Worm (Caenorhabditis elegans) whole organism, L3 larva: Measurements from ENCODE around the gene clec-45.

Source experiments
- R02D3.7 ChIP-seq: fragments of 150-350 bp; optimal IDR thresholded peaks from 2 replicates; lab custom pipeline; 2014; ENCODE audit warnings: missing biosample characterization, missing genetic modification characterization
- ZK546.5 ChIP-seq: sonication (generic microtip); optimal IDR thresholded peaks from 2 replicates; lab custom pipeline; 2017; ENCODE audit warnings: missing biosample characterization, missing genetic modification characterization
- ama-1 ChIP-seq: fragments of 150-350 bp; optimal IDR thresholded peaks from 2 replicates; lab custom pipeline; 2018
- ceh-28 ChIP-seq: fragments of 150-350 bp; optimal IDR thresholded peaks from 2 replicates; lab custom pipeline; 2014; ENCODE audit warnings: missing biosample characterization, missing genetic modification reagents, missing genetic modification characterization
- daf-12 ChIP-seq: fragments of 150-350 bp; optimal IDR thresholded peaks from 2 replicates; lab custom pipeline; 2014; ENCODE audit warnings: missing biosample characterization, missing genetic modification reagents, missing genetic modification characterization
- egl-27 ChIP-seq: sonication (generic microtip); optimal IDR thresholded peaks from 4 replicates; lab custom pipeline; 2017; ENCODE audit warnings: missing biosample characterization, missing genetic modification reagents, missing genetic modification characterization
- elt-1 ChIP-seq: fragments of 150-350 bp; optimal IDR thresholded peaks from 2 replicates; lab custom pipeline; 2014; ENCODE audit warnings: missing biosample characterization, missing genetic modification characterization
- elt-3 ChIP-seq, 3 experiments: fragments of 150-350 bp in 1 of 3; sonication (generic microtip) in 2 of 3; optimal IDR thresholded peaks; 2 replicates in 2 of 3; 4 replicates in 1 of 3; lab custom pipeline; 2014 to 2017; ENCODE audit warnings: missing biosample characterization in 3 of 3, missing genetic modification characterization in 3 of 3
- eor-1 ChIP-seq, 2 experiments: fragments of 150-350 bp; optimal IDR thresholded peaks; 2 replicates each; lab custom pipeline; 2014 to 2018; ENCODE audit warnings: missing biosample characterization in 2 of 2, missing genetic modification characterization in 2 of 2
- fkh-2 ChIP-seq: fragments of 150-350 bp; optimal IDR thresholded peaks from 2 replicates; lab custom pipeline; 2014; ENCODE audit warnings: missing biosample characterization, missing genetic modification reagents, missing genetic modification characterization
- fos-1 ChIP-seq: fragments of 150-350 bp; optimal IDR thresholded peaks from 2 replicates; lab custom pipeline; 2014; ENCODE audit warnings: missing biosample characterization, missing genetic modification characterization
- hmg-11 ChIP-seq: sonication (generic microtip); optimal IDR thresholded peaks from 2 replicates; lab custom pipeline; 2016; ENCODE audit warnings: missing genetic modification characterization, missing compliant biosample characterization
- lin-15B ChIP-seq: fragments of 150-350 bp; optimal IDR thresholded peaks from 2 replicates; lab custom pipeline; 2014; ENCODE audit warnings: missing biosample characterization, missing genetic modification characterization
- mdl-1 ChIP-seq: fragments of 150-350 bp; optimal IDR thresholded peaks from 2 replicates; lab custom pipeline; 2014; ENCODE audit warnings: missing biosample characterization, missing genetic modification characterization
- mml-1 ChIP-seq: fragments of 150-350 bp; sonication (generic microtip); optimal IDR thresholded peaks from 3 replicates; lab custom pipeline; 2014; ENCODE audit warnings: missing biosample characterization, missing genetic modification characterization
- nhr-11 ChIP-seq: fragments of 150-350 bp; optimal IDR thresholded peaks from 2 replicates; lab custom pipeline; 2014; ENCODE audit warnings: missing biosample characterization, missing genetic modification characterization
- nhr-12 ChIP-seq: fragments of 150-350 bp; optimal IDR thresholded peaks from 2 replicates; lab custom pipeline; 2014; ENCODE audit warnings: missing biosample characterization, missing genetic modification characterization
- nhr-23 ChIP-seq: fragments of 150-350 bp; optimal IDR thresholded peaks from 2 replicates; lab custom pipeline; 2014; ENCODE audit warnings: missing biosample characterization, missing genetic modification reagents, missing genetic modification characterization
- nhr-28 ChIP-seq: fragments of 150-350 bp; optimal IDR thresholded peaks from 2 replicates; lab custom pipeline; 2014; ENCODE audit warnings: missing biosample characterization, missing genetic modification characterization
- nhr-43 ChIP-seq: sonication (generic microtip); optimal IDR thresholded peaks from 2 replicates; lab custom pipeline; 2016; ENCODE audit warnings: mild to moderate bottlenecking, missing genetic modification characterization, missing compliant biosample characterization; ENCODE audit not compliant: poor library complexity, severe bottlenecking
- nhr-67 ChIP-seq: fragments of 150-350 bp; optimal IDR thresholded peaks from 2 replicates; lab custom pipeline; 2014; ENCODE audit warnings: missing biosample characterization, missing genetic modification characterization
- nhr-77 ChIP-seq: fragments of 150-350 bp; optimal IDR thresholded peaks from 2 replicates; lab custom pipeline; 2014; ENCODE audit warnings: missing biosample characterization, missing genetic modification characterization
- pha-4 ChIP-seq: fragments of 150-350 bp; optimal IDR thresholded peaks from 2 replicates; lab custom pipeline; 2014; ENCODE audit warnings: missing biosample characterization, missing genetic modification reagents, missing genetic modification characterization
- pqm-1 ChIP-seq: fragments of 150-350 bp; optimal IDR thresholded peaks from 2 replicates; lab custom pipeline; 2017; ENCODE audit warnings: missing biosample characterization, missing genetic modification characterization, inconsistent platforms
- sea-2 ChIP-seq: fragments of 150-350 bp; sonication (generic microtip); optimal IDR thresholded peaks from 4 replicates; lab custom pipeline; 2014; ENCODE audit warnings: missing biosample characterization, missing genetic modification reagents, missing genetic modification characterization
- skn-1 ChIP-seq: fragments of 150-350 bp; optimal IDR thresholded peaks from 2 replicates; lab custom pipeline; 2014; ENCODE audit warnings: missing biosample characterization, missing genetic modification characterization
- snpc-4 ChIP-seq: fragments of 150-350 bp; optimal IDR thresholded peaks from 2 replicates; lab custom pipeline; 2014; ENCODE audit warnings: missing biosample characterization, missing genetic modification characterization
- tbx-2 ChIP-seq: sonication (generic microtip); optimal IDR thresholded peaks from 2 replicates; lab custom pipeline; 2016; ENCODE audit warnings: mild to moderate bottlenecking, missing genetic modification characterization, missing compliant biosample characterization
- unc-39 ChIP-seq: sonication (generic microtip); optimal IDR thresholded peaks from 4 replicates; lab custom pipeline; 2017; ENCODE audit warnings: missing biosample characterization, missing genetic modification characterization
- unc-62 ChIP-seq: fragments of 150-350 bp; sonication (generic microtip); optimal IDR thresholded peaks from 4 replicates; lab custom pipeline; 2014; ENCODE audit warnings: missing biosample characterization, missing genetic modification reagents, missing genetic modification characterization
- ztf-11 ChIP-seq: fragments of 150-350 bp; optimal IDR thresholded peaks from 2 replicates; lab custom pipeline; 2014; ENCODE audit warnings: missing biosample characterization, missing genetic modification characterization

The clec-45 gene

DNA sequence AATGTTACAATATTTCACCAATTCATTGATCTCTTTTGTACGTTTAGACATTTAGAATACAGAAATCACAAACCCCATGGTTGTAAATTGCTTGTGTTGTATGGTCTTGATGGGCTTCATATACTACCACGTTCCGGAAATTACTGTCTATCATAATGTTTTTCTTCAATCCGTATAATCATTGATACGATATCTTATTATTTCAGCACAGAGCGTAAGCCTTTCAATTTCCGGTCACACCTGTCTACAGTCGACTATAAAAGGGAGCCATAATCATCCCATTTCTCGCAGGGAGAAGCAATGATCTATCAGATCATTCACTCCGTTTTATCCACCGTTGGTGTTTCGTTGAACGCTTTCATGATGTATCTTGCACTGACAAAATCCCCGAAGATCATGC is 8.4 kb upstream of the clec-45 start, which contains the start of gene srd-30:
srd-30 (plus strand) TSS at position 301 of the 400 bp plus-strand sequence.
- TF ChIP-seq snpc-4 (tag; lab: Kevin White, UChicago) = no peak
- TF ChIP-seq ama-1 (lab: Kevin White, UChicago) = no peak
- TF ChIP-seq nhr-43 = no peak
- TF ChIP-seq nhr-11 = no peak
- no peak for TF ChIP-seq fkh-2 (tag; lab: Kevin White, UChicago)
- TF ChIP-seq nhr-77 (tag; lab: Kevin White, UChicago) = no peak
- TF ChIP-seq ZK546.5 = no peak
- TF ChIP-seq sea-2 (GFP tag; lab: Kevin White, UChicago) = no peak
- no peak for TF ChIP-seq skn-1 (tag; lab: Kevin White, UChicago)
- no peak for TF ChIP-seq tbx-2

DNA sequence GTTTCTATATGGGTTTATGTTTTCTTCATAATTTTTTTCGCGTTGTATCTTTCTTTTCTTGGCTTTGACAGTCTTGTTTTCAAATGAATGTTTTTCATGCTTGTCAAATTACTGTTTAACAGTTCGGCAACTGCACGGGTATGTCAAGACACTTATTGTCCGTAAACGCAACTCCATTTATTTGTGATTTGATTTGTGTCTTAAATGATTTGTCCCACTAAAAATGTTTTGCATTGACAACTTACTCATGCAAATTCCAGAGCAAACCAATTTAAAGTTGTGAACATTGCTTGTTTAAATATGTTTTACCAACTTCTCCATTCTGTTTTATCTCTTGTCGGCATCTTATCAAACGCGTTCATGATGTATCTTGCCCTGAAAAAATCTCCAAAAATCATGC is 6.2 kb upstream of the clec-45 start, which contains the start of gene srd-25:
srd-25 (plus strand) TSS at position 301 of the 400 bp plus-strand sequence.
- TF ChIP-seq mdl-1 (tag; lab: Kevin White, UChicago) (no peak), R02D3.7 (tag; lab: Kevin White, UChicago) (no peak), fos-1 (no peak)
- TF ChIP-seq, all 47 proteins: peak for 0

- no peak for TF ChIP-seq mdl-1 (tag; lab: Kevin White, UChicago)
- TF ChIP-seq nhr-23 = no peak
- no peak for TF ChIP-seq egl-27 (tag; lab: Kevin White, UChicago)
- no peak for TF ChIP-seq hmg-11 (tag; lab: Kevin White, UChicago)
- no peak for TF ChIP-seq ztf-11 (tag; lab: Kevin White, UChicago)
- no peak for TF ChIP-seq elt-1 (tag; lab: Kevin White, UChicago)
- TF ChIP-seq, all 47 proteins: peak for 0
Measured at ce11 chrV:7634657-7635056, 3.2 kb upstream of the clec-45 start, which contains the start of gene srd-31. Gene srd-31, minus strand, starts transcription at chrV:7634757.

ce11 chrV:7635469-7635868 is 2.4 kb upstream of the clec-45 start, which contains the start of gene srd-29:
Gene srd-29, plus strand, starts transcription at chrV:7635769.
- TF ChIP-seq mml-1 (no peak), nhr-28 (tag; lab: Kevin White, UChicago) (no peak), elt-3 (tag; optimal IDR thresholded peaks at IDR 0.05; lab: Kevin White, UChicago) (no peak)
- TF ChIP-seq, all 47 proteins: peak for 0

ce11 chrV:7639356-7639755 is 1.5 kb downstream of the clec-45 start:
- TF ChIP-seq elt-1 (tag; lab: Kevin White, UChicago) (no peak), nhr-23 (no peak), lin-15B (tag; lab: Kevin White, UChicago) (no peak), nhr-77 (tag; lab: Kevin White, UChicago) (no peak), nhr-12 (tag; lab: Kevin White, UChicago) (no peak), elt-3 (tag; optimal IDR thresholded peaks at IDR 0.05; lab: Kevin White, UChicago) (no peak), pha-4 (tag; lab: Kevin White, UChicago) (no peak), ama-1 (lab: Kevin White, UChicago) (no peak), fkh-2 (tag; lab: Kevin White, UChicago) (no peak), tbx-2 (no peak), ztf-11 (tag; lab: Kevin White, UChicago) (no peak), pqm-1 (tag; lab: Kevin White, UChicago) (no peak), nhr-43 (no peak)

DNA sequence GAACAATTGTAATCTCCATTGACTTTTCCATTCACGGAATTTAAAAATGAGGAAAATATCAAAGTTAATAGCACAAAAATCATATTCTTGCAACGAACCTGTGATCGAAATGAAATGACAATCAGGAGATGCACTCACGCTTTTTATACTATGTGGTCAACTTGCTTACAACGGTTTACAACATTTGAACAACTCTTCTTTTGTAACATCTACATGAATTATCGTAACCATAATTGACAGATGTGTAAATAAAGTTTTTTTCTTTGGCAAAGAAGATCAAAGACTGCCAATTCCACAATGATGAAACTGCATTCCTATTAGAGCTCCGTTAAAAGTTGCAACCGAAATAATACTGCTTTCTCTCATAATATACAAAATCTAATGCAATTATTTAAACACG is 1.9 kb downstream of the clec-45 start, which contains the start of gene F07C4.10:
F07C4.10 (minus strand) TSS at position 101 of the 400 bp plus-strand sequence.
- TF ChIP-seq sea-2 (GFP tag; lab: Kevin White, UChicago) (no peak), unc-39 (tag; lab: Kevin White, UChicago) (no peak), unc-62 (GFP tag; lab: Kevin White, UChicago) (no peak), nhr-43 (no peak), fos-1 (no peak), egl-27 (tag; lab: Kevin White, UChicago) (no peak), elt-1 (tag; lab: Kevin White, UChicago) (no peak), ama-1 (lab: Kevin White, UChicago) (no peak), skn-1 (tag; lab: Kevin White, UChicago) (no peak), daf-12 (no peak), ceh-28 (no peak), ztf-11 (tag; lab: Kevin White, UChicago) (no peak), R02D3.7 (tag; lab: Kevin White, UChicago) (no peak), nhr-67 (tag; lab: Kevin White, UChicago) (no peak), hmg-11 (tag; lab: Kevin White, UChicago) (no peak), tbx-2 (no peak), eor-1 (tag; optimal IDR thresholded peaks at IDR 0.05; lab: Kevin White, UChicago) (no peak), mdl-1 (tag; lab: Kevin White, UChicago) (no peak)
